Worm (Caenorhabditis elegans): ENCODE data around the gene F42C5.3.

- no peak for TF ChIP-seq pqm-1 (tag; optimal IDR thresholded peaks at IDR 0.05)
- no peak for TF ChIP-seq unc-130 (tag; optimal IDR thresholded peaks at IDR 0.05)
- no peak for TF ChIP-seq ceh-82 (tag; optimal IDR thresholded peaks at IDR 0.05)
- no peak for TF ChIP-seq egl-13 (tag; optimal IDR thresholded peaks at IDR 0.05)
- no peak for TF ChIP-seq ceh-88 (GFP tag; IDR thresholded peaks at IDR 0.05)
- TF ChIP-seq mdl-1 (tag; optimal IDR thresholded peaks at IDR 0.05): no peak
- no peak for TF ChIP-seq egl-27 (tag; optimal IDR thresholded peaks at IDR 0.05)
- no peak for TF ChIP-seq nhr-11 (tag; optimal IDR thresholded peaks at IDR 0.05)
These were observed 40.8 kb downstream of the F42C5.3 start, which contains the start of gene col-114 for ce11 chrIV:7246553-7246952.

Measured in whole organism, L1 larva.